Fruit fly (Drosophila melanogaster): ENCODE results near the gene zuc.

dm6 chr2L:12028808-12029207, 39.1 kb upstream of the zuc start:
- TF ChIP-seq CTCF (optimal IDR thresholded peaks at IDR 0.05) (no peak), CG8478 (optimal IDR thresholded peaks at IDR 0.05) (no peak)

All from S2 (cell line).